Fruit fly (Drosophila melanogaster) whole organism, embryonic: ENCODE results near the gene TTLL4A.

ENCODE experiments used
- Bgb ChIP-seq: fragments of 200-800 bp; sonication (Bioruptor generic); IDR thresholded peaks from 2 replicates; pipeline ENCODE4 v1.3.6; 2022; ENCODE audit warnings: missing biosample characterization, missing genetic modification characterization; ENCODE audit not compliant: partially characterized antibody
- CG12942 ChIP-seq: fragments of 200-800 bp; sonication (Bioruptor generic); optimal IDR thresholded peaks from 3 replicates; lab custom pipeline; 2016; ENCODE audit warnings: missing biosample characterization, missing genetic modification characterization
- CG13424 ChIP-seq: fragments of 200-800 bp; sonication (Bioruptor generic); optimal IDR thresholded peaks from 2 replicates; lab custom pipeline; 2019; ENCODE audit warnings: missing biosample characterization, mild to moderate bottlenecking, missing genetic modification characterization, moderate library complexity
- CG16779 ChIP-seq: fragments of 200-800 bp; sonication (Bioruptor generic); IDR thresholded peaks from 2 replicates; pipeline ENCODE4 v1.3.6; 2022; ENCODE audit warnings: missing biosample characterization, missing genetic modification characterization
- CG17829 ChIP-seq: fragments of 200-800 bp; optimal IDR thresholded peaks from 2 replicates; lab custom pipeline; 2019; ENCODE audit warnings: missing biosample characterization, mild to moderate bottlenecking, missing genetic modification characterization, moderate library complexity
- CG34224 ChIP-seq: fragments of 200-800 bp; sonication (Bioruptor generic); IDR thresholded peaks from 3 replicates; pipeline ENCODE4 v1.3.6; 2022; ENCODE audit warnings: missing biosample characterization, missing genetic modification characterization; ENCODE audit not compliant: partially characterized antibody
- CG34376 ChIP-seq: fragments of 200-800 bp; sonication (Bioruptor generic); optimal IDR thresholded peaks from 2 replicates; lab custom pipeline; 2018; ENCODE audit warnings: missing biosample characterization, mild to moderate bottlenecking, missing genetic modification characterization
- CG34422 ChIP-seq: fragments of 200-800 bp; sonication (Bioruptor generic); IDR thresholded peaks from 3 replicates; pipeline ENCODE4 v1.3.6; 2022; ENCODE audit warnings: missing biosample characterization, missing genetic modification characterization
- CG43689 ChIP-seq: fragments of 200-800 bp; sonication (Bioruptor generic); IDR thresholded peaks from 2 replicates; pipeline ENCODE4 v1.3.6; 2022; ENCODE audit warnings: missing biosample characterization, missing genetic modification characterization
- CG4617 ChIP-seq: fragments of 200-800 bp; sonication (Bioruptor generic); optimal IDR thresholded peaks from 3 replicates; lab custom pipeline; 2016; ENCODE audit warnings: missing biosample characterization, missing genetic modification characterization, borderline replicate concordance
- CG6254 ChIP-seq: fragments of 200-800 bp; sonication (Bioruptor generic); optimal IDR thresholded peaks from 3 replicates; lab custom pipeline; 2017; ENCODE audit warnings: mild to moderate bottlenecking, missing biosample characterization, missing genetic modification reagents, missing genetic modification characterization
- CG6683 ChIP-seq: fragments of 200-800 bp; sonication (Bioruptor generic); optimal IDR thresholded peaks from 2 replicates; lab custom pipeline; 2017; ENCODE audit warnings: missing biosample characterization, mild to moderate bottlenecking, missing genetic modification characterization, missing genetic modification reagents
- CG7987 ChIP-seq: fragments of 200-800 bp; sonication (Bioruptor generic); optimal IDR thresholded peaks from 2 replicates; lab custom pipeline; 2018; ENCODE audit warnings: missing biosample characterization, mild to moderate bottlenecking, missing genetic modification characterization, moderate library complexity
- CG8388 ChIP-seq: fragments of 200-800 bp; sonication (Bioruptor generic); optimal IDR thresholded peaks from 2 replicates; lab custom pipeline; 2019; ENCODE audit warnings: missing biosample characterization, mild to moderate bottlenecking, missing genetic modification characterization, moderate library complexity
- CG8924 ChIP-seq: fragments of 200-800 bp; optimal IDR thresholded peaks from 3 replicates; lab custom pipeline; 2019; ENCODE audit warnings: missing biosample characterization, mild to moderate bottlenecking, missing genetic modification characterization, moderate library complexity
- Doc3 ChIP-seq: fragments of 200-800 bp; sonication (Bioruptor generic); IDR thresholded peaks from 3 replicates; pipeline ENCODE4 v1.3.6; 2022; ENCODE audit warnings: missing biosample characterization, missing genetic modification characterization; ENCODE audit not compliant: partially characterized antibody
- HmgZ ChIP-seq: fragments of 200-800 bp; sonication (Bioruptor generic); optimal IDR thresholded peaks from 2 replicates; lab custom pipeline; 2018; ENCODE audit warnings: missing biosample characterization, mild to moderate bottlenecking, missing genetic modification characterization
- Hmx ChIP-seq: fragments of 200-800 bp; sonication (Bioruptor generic); optimal IDR thresholded peaks from 2 replicates; lab custom pipeline; 2016; ENCODE audit warnings: missing biosample characterization, missing genetic modification characterization
- Hr51 ChIP-seq, 2 experiments: fragments of 200-800 bp; sonication (Bioruptor generic); optimal IDR thresholded peaks; 2 replicates in 1 of 2; 3 replicates in 1 of 2; lab custom pipeline; 2016 to 2018; ENCODE audit warnings: missing biosample characterization in 2 of 2, missing genetic modification characterization in 2 of 2, mild to moderate bottlenecking in 1 of 2, moderate library complexity in 1 of 2
- Hr78 ChIP-seq, 2 experiments: fragments of 200-800 bp in 1 of 2; fragments of >200 bp in 1 of 2; sonication (Bioruptor generic) in 1 of 2; optimal IDR thresholded peaks; 2 replicates each; lab custom pipeline; 2017 to 2019; ENCODE audit warnings: missing biosample characterization in 2 of 2, missing genetic modification characterization in 2 of 2, mild to moderate bottlenecking in 1 of 2, moderate library complexity in 1 of 2
- Kr ChIP-seq: fragments of 200-800 bp; sonication (Bioruptor generic); optimal IDR thresholded peaks from 2 replicates; lab custom pipeline; 2017; ENCODE audit warnings: missing biosample characterization, mild to moderate bottlenecking, missing genetic modification characterization
- Lim3 ChIP-seq: fragments of 200-800 bp; sonication (Bioruptor generic); IDR thresholded peaks from 2 replicates; pipeline ENCODE4 v1.3.6; 2022; ENCODE audit warnings: missing biosample characterization, missing genetic modification characterization
- MBD-R2 ChIP-seq: fragments of 200-800 bp; sonication (Bioruptor generic); IDR thresholded peaks from 2 replicates; pipeline ENCODE4 v1.3.6; 2022; ENCODE audit warnings: missing biosample characterization, missing genetic modification characterization
- Med ChIP-seq: fragments of 200-800 bp; sonication (Bioruptor generic); peaks from one replicate; lab custom pipeline; 2016; ENCODE audit warnings: missing biosample characterization, missing genetic modification characterization, mild to moderate bottlenecking, inconsistent platforms, moderate library complexity
- Myb ChIP-seq: fragments of 200-800 bp; sonication (Bioruptor generic); optimal IDR thresholded peaks from 2 replicates; lab custom pipeline; 2016; ENCODE audit warnings: missing biosample characterization, missing genetic modification characterization
- Oli ChIP-seq: fragments of 200-800 bp; sonication (Bioruptor generic); optimal IDR thresholded peaks from 2 replicates; lab custom pipeline; 2018; ENCODE audit warnings: missing biosample characterization, mild to moderate bottlenecking, missing genetic modification characterization, moderate library complexity
- PHDP ChIP-seq: fragments of 200-800 bp; sonication (Bioruptor generic); optimal IDR thresholded peaks from 3 replicates; lab custom pipeline; 2018; ENCODE audit warnings: missing biosample characterization, mild to moderate bottlenecking, missing genetic modification characterization, moderate library complexity
- Xrp1 ChIP-seq: fragments of 200-800 bp; sonication (Bioruptor generic); IDR thresholded peaks from 2 replicates; pipeline ENCODE4 v1.3.6; 2022; ENCODE audit warnings: missing biosample characterization, missing genetic modification characterization
- YL-1 ChIP-seq: fragments of 200-800 bp; sonication (Bioruptor generic); optimal IDR thresholded peaks from 3 replicates; lab custom pipeline; 2017; ENCODE audit warnings: missing biosample characterization, mild to moderate bottlenecking, missing genetic modification characterization
- chinmo ChIP-seq: fragments of 200-800 bp; sonication (Bioruptor generic); IDR thresholded peaks from 4 replicates; pipeline ENCODE4 v1.3.6; 2022; ENCODE audit warnings: missing biosample characterization, missing genetic modification characterization; ENCODE audit not compliant: partially characterized antibody
- eyg ChIP-seq: fragments of 200-800 bp; sonication (Bioruptor generic); optimal IDR thresholded peaks from 3 replicates; lab custom pipeline; 2016; ENCODE audit warnings: missing biosample characterization, missing genetic modification characterization
- mld ChIP-seq: fragments of 200-800 bp; sonication (Bioruptor generic); IDR thresholded peaks from 3 replicates; pipeline ENCODE4 v1.3.6; 2022; ENCODE audit warnings: missing biosample characterization, missing genetic modification characterization; ENCODE audit not compliant: partially characterized antibody
- nerfin-2 ChIP-seq: fragments of 200-800 bp; sonication (Bioruptor generic); IDR thresholded peaks from 2 replicates; pipeline ENCODE4 v1.3.6; 2022; ENCODE audit warnings: missing biosample characterization, missing genetic modification characterization; ENCODE audit not compliant: partially characterized antibody
- pita ChIP-seq: fragments of 200-800 bp; sonication (Bioruptor generic); optimal IDR thresholded peaks from 2 replicates; lab custom pipeline; 2017; ENCODE audit warnings: missing biosample characterization, mild to moderate bottlenecking, missing genetic modification characterization
- pros ChIP-seq: fragments of 200-800 bp; sonication (Bioruptor generic); optimal IDR thresholded peaks from 3 replicates; lab custom pipeline; 2019; ENCODE audit warnings: missing biosample characterization, mild to moderate bottlenecking, missing genetic modification characterization, moderate library complexity
- scrt ChIP-seq: fragments of 200-800 bp; sonication (Bioruptor generic); optimal IDR thresholded peaks from 2 replicates; lab custom pipeline; 2018; ENCODE audit warnings: missing biosample characterization, mild to moderate bottlenecking, missing genetic modification characterization, moderate library complexity
- sisA ChIP-seq: fragments of 200-800 bp; sonication (Bioruptor generic); IDR thresholded peaks from 2 replicates; pipeline ENCODE4 v1.3.6; 2022; ENCODE audit warnings: missing biosample characterization, missing genetic modification characterization
- sr ChIP-seq: fragments of 200-800 bp; sonication (Bioruptor generic); IDR thresholded peaks from 3 replicates; pipeline ENCODE4 v1.3.6; 2022; ENCODE audit warnings: missing biosample characterization, missing genetic modification characterization
- sug ChIP-seq: fragments of 200-800 bp; optimal IDR thresholded peaks from 2 replicates; lab custom pipeline; 2019; ENCODE audit warnings: missing biosample characterization, mild to moderate bottlenecking, missing genetic modification characterization, moderate library complexity
- tup ChIP-seq: fragments of 200-800 bp; sonication (Bioruptor generic); optimal IDR thresholded peaks from 2 replicates; lab custom pipeline; 2016; ENCODE audit warnings: missing biosample characterization, mild to moderate bottlenecking, missing genetic modification characterization, moderate library complexity
- unc-4 ChIP-seq: fragments of 200-800 bp; sonication (Bioruptor generic); IDR thresholded peaks from 2 replicates; pipeline ENCODE4 v1.3.6; 2022; ENCODE audit warnings: missing biosample characterization, missing genetic modification characterization; ENCODE audit not compliant: partially characterized antibody

TTLL4A gene

DNA sequence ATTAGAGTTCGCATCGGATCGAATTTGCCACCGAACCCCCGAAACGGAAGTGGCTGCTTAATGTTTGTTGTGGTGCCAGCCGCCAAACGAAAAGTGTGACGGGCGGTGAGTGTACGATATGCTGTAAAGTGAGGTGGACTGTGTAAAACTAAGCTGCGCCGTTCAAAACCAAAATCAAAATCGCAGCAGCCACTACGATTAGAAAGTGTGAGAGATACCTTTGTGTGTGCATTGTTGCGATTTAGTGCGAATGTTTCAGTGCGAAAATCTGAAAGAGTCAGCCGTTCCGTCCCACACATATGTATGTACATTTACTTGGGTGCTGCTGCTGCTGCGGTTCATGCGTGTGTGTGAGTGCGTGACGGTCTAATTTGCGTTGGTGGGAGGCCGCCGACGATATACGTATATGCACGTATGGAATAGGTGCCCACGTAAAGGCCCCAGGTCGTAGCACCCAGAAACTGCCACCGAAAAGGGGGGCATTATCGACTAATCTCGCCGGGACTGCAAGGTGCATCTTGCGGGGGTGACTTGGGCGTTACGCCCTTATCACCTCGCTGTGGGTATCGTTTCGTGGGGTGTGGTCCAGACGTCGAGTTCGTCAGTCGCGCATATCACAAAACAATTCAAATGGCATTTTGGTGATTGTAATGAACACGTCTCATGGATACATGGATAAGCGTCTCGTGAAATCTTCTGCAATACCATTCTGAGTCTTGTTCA, 12.2 kb upstream of the TTLL4A start (continued):
- TF ChIP-seq eyg (GFP tag; lab: Kevin White, UChicago) (no peak), CG6254 (no peak), CG34376 (GFP tag; lab: Kevin White, UChicago) (peak; percentile 29), sr (peak; percentile 91), CG6683 (GFP tag; lab: Kevin White, UChicago) (no peak), CG17829 (no peak), Xrp1 (GFP tag; lab: Robert Waterston, UW) (0 out of 2 replicates have a peak, but pooled peaks have one; percentile 15), PHDP (tag; lab: Kevin White, UChicago) (no peak), Bgb (GFP tag; lab: Robert Waterston, UW) (0 out of 2 replicates have a peak, but pooled peaks have one; percentile 25), nerfin-2 (GFP tag; lab: Robert Waterston, UW) (0 out of 2 replicates have a peak, but pooled peaks have one; percentile 24), CG8388 (GFP tag; lab: Kevin White, UChicago) (no peak), Hr78 (GFP tag; optimal IDR thresholded peaks at IDR 0.05; lab: Kevin White, UChicago) (peak in 1 of 2 experiments; percentile 22), sisA (GFP tag; lab: Robert Waterston, UW) (no peak), Myb (GFP tag; lab: Kevin White, UChicago) (peak; percentile 5), Lim3 (GFP tag; lab: Robert Waterston, UW) (no peak), pita (no peak), tup (no peak), CG12942 (no peak), CG8924 (tag; lab: Kevin White, UChicago) (no peak), CG13424 (tag; lab: Kevin White, UChicago) (no peak), Med (GFP tag; lab: Kevin White, UChicago) (peak; percentile 71), Oli (no peak), YL-1 (peak; percentile 93), unc-4 (GFP tag; lab: Robert Waterston, UW) (peak; percentile 31; the same call in 1 of the 2 replicates), CG34422 (GFP tag; lab: Robert Waterston, UW) (0 out of 3 replicates have a peak, but pooled peaks have one; percentile 16), Doc3 (no peak), sug (tag; lab: Kevin White, UChicago) (peak; percentile 27), CG4617 (peak; percentile 69), pros (GFP tag; lab: Kevin White, UChicago) (no peak), chinmo (GFP tag; lab: Robert Waterston, UW) (0 out of 4 replicates have a peak, but pooled peaks have one; percentile 40), CG16779 (GFP tag; lab: Robert Waterston, UW) (peak; percentile 55; the same call in 1 of the 2 replicates), scrt (no peak), CG34224 (0 out of 3 replicates have a peak, but pooled peaks have one; percentile 10), Hr51 (GFP tag; optimal IDR thresholded peaks at IDR 0.05; lab: Kevin White, UChicago) (no peak), Hmx (GFP tag; lab: Kevin White, UChicago) (no peak), mld (GFP tag; lab: Robert Waterston, UW) (no peak), CG7987 (GFP tag; lab: Kevin White, UChicago) (peak; percentile 21), MBD-R2 (GFP tag; lab: Robert Waterston, UW) (peak; percentile 30; the same call in 1 of the 2 replicates), CG43689 (GFP tag; lab: Robert Waterston, UW) (no peak), Kr (no peak), HmgZ (tag; lab: Kevin White, UChicago) (peak; percentile 27)
